Worm (Caenorhabditis elegans) whole organism, L2 larva: ENCODE data around the gene cpl-1.

Source experiments
- C34F6.9 ChIP-seq: fragments of 150-350 bp; optimal IDR thresholded peaks from 2 replicates; lab custom pipeline; 2014; ENCODE audit warnings: missing biosample characterization, missing genetic modification characterization
- F13H6.1 ChIP-seq: sonication (generic microtip); optimal IDR thresholded peaks from 2 replicates; lab custom pipeline; 2016; ENCODE audit warnings: missing genetic modification characterization, missing compliant biosample characterization
- R02D3.7 ChIP-seq: fragments of 150-350 bp; optimal IDR thresholded peaks from 2 replicates; lab custom pipeline; 2014; ENCODE audit warnings: missing biosample characterization, missing genetic modification characterization
- Y55F3AM.14 ChIP-seq: fragments of 200-800 bp; sonication (Bioruptor generic); optimal IDR thresholded peaks from 2 replicates; lab custom pipeline; 2018; ENCODE audit warnings: mild to moderate bottlenecking, missing genetic modification characterization, missing compliant biosample characterization
- ZK546.5 ChIP-seq: sonication (generic microtip); optimal IDR thresholded peaks from 2 replicates; lab custom pipeline; 2017; ENCODE audit warnings: missing biosample characterization, missing genetic modification characterization
- aly-2 ChIP-seq: fragments of 150-350 bp; optimal IDR thresholded peaks from 2 replicates; lab custom pipeline; 2014; ENCODE audit warnings: missing biosample characterization, missing genetic modification characterization
- ama-1 ChIP-seq: fragments of 150-350 bp; optimal IDR thresholded peaks from 2 replicates; lab custom pipeline; 2018; ENCODE audit warnings: inconsistent platforms
- blmp-1 ChIP-seq: sonication (generic microtip); optimal IDR thresholded peaks from 2 replicates; lab custom pipeline; 2017; ENCODE audit warnings: missing genetic modification characterization, mild to moderate bottlenecking, missing compliant biosample characterization, antibody characterized with exemption, moderate library complexity; ENCODE audit not compliant: insufficient read depth
- ceh-16 ChIP-seq: fragments of 150-350 bp; optimal IDR thresholded peaks from 2 replicates; lab custom pipeline; 2014; ENCODE audit warnings: missing biosample characterization, missing genetic modification characterization
- ceh-82 ChIP-seq: fragments of 150-350 bp; optimal IDR thresholded peaks from 2 replicates; lab custom pipeline; 2014; ENCODE audit warnings: missing biosample characterization, missing genetic modification characterization
- crh-2 ChIP-seq: sonication (generic microtip); optimal IDR thresholded peaks from 2 replicates; lab custom pipeline; 2017; ENCODE audit warnings: missing biosample characterization, missing genetic modification characterization
- dmd-4 ChIP-seq: sonication (generic microtip); optimal IDR thresholded peaks from 2 replicates; lab custom pipeline; 2017; ENCODE audit warnings: missing biosample characterization, missing genetic modification characterization
- egl-27 ChIP-seq: sonication (generic microtip); optimal IDR thresholded peaks from 3 replicates; lab custom pipeline; 2017; ENCODE audit warnings: missing biosample characterization, missing genetic modification reagents, missing genetic modification characterization
- elt-1 ChIP-seq: fragments of 150-350 bp; optimal IDR thresholded peaks from 2 replicates; lab custom pipeline; 2014; ENCODE audit warnings: missing biosample characterization, missing genetic modification characterization
- elt-3 ChIP-seq: sonication (generic microtip); optimal IDR thresholded peaks from 2 replicates; lab custom pipeline; 2017; ENCODE audit warnings: missing biosample characterization, missing genetic modification characterization
- fos-1 ChIP-seq: fragments of 150-350 bp; optimal IDR thresholded peaks from 2 replicates; lab custom pipeline; 2014; ENCODE audit warnings: missing biosample characterization, missing genetic modification characterization
- gmeb-1 ChIP-seq: fragments of 150-350 bp; optimal IDR thresholded peaks from 2 replicates; lab custom pipeline; 2014; ENCODE audit warnings: missing biosample characterization, missing genetic modification characterization
- lin-11 ChIP-seq: fragments of 150-350 bp; sonication (generic microtip); optimal IDR thresholded peaks from 2 replicates; lab custom pipeline; 2014; ENCODE audit warnings: missing biosample characterization, missing genetic modification characterization, inconsistent platforms, mixed read lengths
- lin-13 ChIP-seq: fragments of 150-350 bp; optimal IDR thresholded peaks from 2 replicates; lab custom pipeline; 2014; ENCODE audit warnings: missing biosample characterization, missing genetic modification reagents, missing genetic modification characterization
- lsy-2 ChIP-seq, 2 experiments: fragments of 150-350 bp in 1 of 2; sonication (generic microtip) in 1 of 2; optimal IDR thresholded peaks; 2 replicates each; lab custom pipeline; 2014 to 2017; ENCODE audit warnings: missing biosample characterization in 2 of 2, missing genetic modification characterization in 2 of 2
- mab-5 ChIP-seq: fragments of 150-350 bp; optimal IDR thresholded peaks from 2 replicates; lab custom pipeline; 2014; ENCODE audit warnings: missing biosample characterization, missing genetic modification characterization
- mdl-1 ChIP-seq, 2 experiments: fragments of 150-350 bp in 1 of 2; sonication (generic microtip) in 1 of 2; optimal IDR thresholded peaks; 2 replicates each; lab custom pipeline; 2017; ENCODE audit warnings: missing biosample characterization in 2 of 2, missing genetic modification characterization in 2 of 2
- nhr-10 ChIP-seq: sonication (generic microtip); optimal IDR thresholded peaks from 2 replicates; lab custom pipeline; 2017; ENCODE audit warnings: missing biosample characterization, missing genetic modification characterization
- nhr-129 ChIP-seq: fragments of 150-350 bp; optimal IDR thresholded peaks from 2 replicates; lab custom pipeline; 2014; ENCODE audit warnings: missing biosample characterization, missing genetic modification characterization
- nhr-21 ChIP-seq: fragments of 150-350 bp; optimal IDR thresholded peaks from 2 replicates; lab custom pipeline; 2014; ENCODE audit warnings: missing biosample characterization, missing genetic modification characterization
- nhr-237 ChIP-seq: fragments of 150-350 bp; optimal IDR thresholded peaks from 2 replicates; lab custom pipeline; 2014; ENCODE audit warnings: missing biosample characterization, missing genetic modification characterization
- nhr-25 ChIP-seq: fragments of 150-350 bp; sonication (generic microtip); optimal IDR thresholded peaks from 3 replicates; lab custom pipeline; 2014; ENCODE audit warnings: missing biosample characterization, missing genetic modification characterization
- nhr-6 ChIP-seq: fragments of 150-350 bp; optimal IDR thresholded peaks from 2 replicates; lab custom pipeline; 2014; ENCODE audit warnings: missing biosample characterization, missing genetic modification characterization
- nhr-77 ChIP-seq: fragments of 150-350 bp; optimal IDR thresholded peaks from 2 replicates; lab custom pipeline; 2014; ENCODE audit warnings: missing biosample characterization, missing genetic modification characterization
- peb-1 ChIP-seq: fragments of 150-350 bp; optimal IDR thresholded peaks from 2 replicates; lab custom pipeline; 2014; ENCODE audit warnings: missing biosample characterization, missing genetic modification characterization
- sem-4 ChIP-seq: fragments of 150-350 bp; optimal IDR thresholded peaks from 2 replicates; lab custom pipeline; 2014; ENCODE audit warnings: missing biosample characterization, missing genetic modification reagents, missing genetic modification characterization
- sma-3 ChIP-seq: sonication (generic microtip); optimal IDR thresholded peaks from 2 replicates; lab custom pipeline; 2016; ENCODE audit warnings: missing genetic modification reagents, missing genetic modification characterization, missing compliant biosample characterization
- sma-9 ChIP-seq, 2 experiments: fragments of 150-350 bp in 1 of 2; sonication (generic microtip) in 1 of 2; optimal IDR thresholded peaks; 2 replicates each; lab custom pipeline; 2014 to 2016; ENCODE audit warnings: missing genetic modification characterization in 2 of 2, mild to moderate bottlenecking in 1 of 2, missing biosample characterization in 1 of 2, missing compliant biosample characterization in 1 of 2, missing genetic modification reagents in 1 of 2, moderate library complexity in 1 of 2
- unc-55 ChIP-seq: fragments of 150-350 bp; sonication (generic microtip); optimal IDR thresholded peaks from 3 replicates; lab custom pipeline; 2014; ENCODE audit warnings: missing biosample characterization, missing genetic modification reagents, missing genetic modification characterization
- unc-62 ChIP-seq: fragments of 150-350 bp; optimal IDR thresholded peaks from 2 replicates; lab custom pipeline; 2014; ENCODE audit warnings: missing biosample characterization, missing genetic modification reagents, missing genetic modification characterization
- zag-1 ChIP-seq: fragments of 150-350 bp; optimal IDR thresholded peaks from 2 replicates; lab custom pipeline; 2014; ENCODE audit warnings: missing biosample characterization, missing genetic modification characterization
- ztf-1 ChIP-seq: fragments of 200-800 bp; sonication (Bioruptor generic); conservative IDR thresholded peaks from 2 replicates; pipeline ENCODE4 v1.3.6; 2022; ENCODE audit warnings: missing genetic modification characterization, missing compliant biosample characterization
- ztf-11 ChIP-seq: sonication (generic microtip); optimal IDR thresholded peaks from 2 replicates; lab custom pipeline; 2017; ENCODE audit warnings: missing biosample characterization, missing genetic modification characterization
- ztf-4 ChIP-seq: fragments of 150-350 bp; optimal IDR thresholded peaks from 2 replicates; lab custom pipeline; 2014; ENCODE audit warnings: missing biosample characterization, missing genetic modification characterization

cpl-1 gene

DNA sequence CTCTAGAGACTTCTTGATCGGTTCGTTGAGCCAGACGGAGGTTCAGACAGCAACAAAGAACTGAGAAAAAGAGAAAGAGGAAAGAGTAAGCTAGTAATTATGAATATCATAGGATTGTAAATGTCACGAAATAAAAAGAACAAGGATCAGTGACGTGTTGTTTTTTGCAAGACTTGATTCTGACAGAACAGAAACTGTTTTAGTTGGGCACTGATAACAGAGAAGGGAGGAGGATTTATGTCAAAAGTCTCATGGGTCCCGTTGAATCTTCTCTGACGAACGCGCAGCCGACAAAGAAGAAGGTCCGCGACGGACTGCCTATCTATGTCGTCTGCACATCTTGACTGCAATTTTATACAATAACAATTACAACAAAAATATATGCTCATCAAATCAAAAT, 5.5 kb upstream of the cpl-1 start, which contains the start of gene T03E6.9:
TSS of gene T03E6.9 (minus strand) at position 101 of the 400 bp plus-strand sequence.
- no peak for TF ChIP-seq blmp-1 (tag; lab: Kevin White, UChicago)
- no peak for TF ChIP-seq sma-3 (GFP tag; lab: Kevin White, UChicago)
- no peak for TF ChIP-seq lin-13 (GFP tag; lab: Kevin White, UChicago)
- no peak for TF ChIP-seq sem-4 (tag; lab: Kevin White, UChicago)
- TF ChIP-seq zag-1, result no peak
- no peak for TF ChIP-seq lin-11 (tag; lab: Kevin White, UChicago)
- TF ChIP-seq ztf-11 (tag; lab: Kevin White, UChicago), result no peak
- TF ChIP-seq ZK546.5, result no peak
- TF ChIP-seq elt-1 (tag; lab: Kevin White, UChicago), result no peak
- TF ChIP-seq nhr-25 (tag; lab: Kevin White, UChicago), result no peak
- no peak for TF ChIP-seq nhr-6 (tag; lab: Kevin White, UChicago)
- no peak for TF ChIP-seq sma-9 (GFP tag; optimal IDR thresholded peaks at IDR 0.05; lab: Kevin White, UChicago)
- TF ChIP-seq sma-9 (tag; optimal IDR thresholded peaks at IDR 0.05; lab: Kevin White, UChicago), result no peak
- no peak for TF ChIP-seq gmeb-1 (tag; lab: Kevin White, UChicago)
- no peak for TF ChIP-seq peb-1 (tag; lab: Kevin White, UChicago)
- no peak for TF ChIP-seq unc-55 (GFP tag; lab: Kevin White, UChicago)
- TF ChIP-seq nhr-237 (tag; lab: Kevin White, UChicago), result no peak

DNA sequence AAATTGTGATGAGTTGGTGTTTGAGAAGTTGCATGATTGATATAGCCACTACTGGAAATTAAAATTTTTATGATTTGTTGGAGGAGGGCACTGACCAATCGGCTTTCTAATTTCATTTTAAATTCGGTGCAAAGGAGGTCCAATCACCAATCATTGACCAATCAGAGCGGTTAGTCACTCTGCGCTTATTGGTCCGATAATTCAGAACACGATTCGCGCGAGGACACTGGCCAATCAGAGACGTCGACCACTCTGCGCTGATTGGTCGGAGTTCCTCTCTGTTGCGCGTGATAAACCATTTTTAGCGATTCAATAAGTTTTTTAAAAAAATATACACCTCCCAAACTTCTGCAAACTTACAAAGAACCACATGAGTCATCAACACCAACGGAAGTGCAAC, 4.7 kb upstream of the cpl-1 start:
- no peak for TF ChIP-seq mab-5 (tag; lab: Kevin White, UChicago)
- TF ChIP-seq F13H6.1 (tag; lab: Kevin White, UChicago), result no peak
- no peak for TF ChIP-seq sma-9 (GFP tag; optimal IDR thresholded peaks at IDR 0.05; lab: Kevin White, UChicago)
- TF ChIP-seq sma-9 (tag; optimal IDR thresholded peaks at IDR 0.05; lab: Kevin White, UChicago), result no peak
- no peak for TF ChIP-seq nhr-21 (tag; lab: Kevin White, UChicago)
- TF ChIP-seq ceh-16 (tag; lab: Kevin White, UChicago), result no peak
- no peak for TF ChIP-seq lin-11 (tag; lab: Kevin White, UChicago)
- TF ChIP-seq C34F6.9 (tag; lab: Kevin White, UChicago), result no peak
- TF ChIP-seq sma-3 (GFP tag; lab: Kevin White, UChicago), result no peak
- no peak for TF ChIP-seq fos-1 (tag; lab: Kevin White, UChicago)
- no peak for TF ChIP-seq unc-55 (GFP tag; lab: Kevin White, UChicago)

DNA sequence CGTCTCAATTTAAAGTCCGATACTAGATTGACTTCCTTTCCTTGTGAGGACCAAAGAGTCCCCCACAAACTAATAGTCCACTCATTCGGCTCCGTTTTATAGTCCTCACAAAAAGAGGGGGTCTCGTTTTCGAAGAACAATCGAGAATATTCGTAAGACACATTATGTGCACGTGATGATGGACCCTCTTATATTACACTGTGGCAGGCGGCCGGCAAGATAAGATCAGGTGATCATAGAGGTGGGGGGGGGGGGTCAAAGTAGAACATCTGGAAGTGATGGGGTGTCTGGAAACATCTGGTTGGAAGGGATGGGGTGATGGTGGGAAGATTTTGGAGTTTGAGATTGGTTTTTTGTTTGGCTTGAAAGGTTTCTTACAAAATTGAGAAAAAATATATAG, 3.3 kb upstream of the cpl-1 start:
- no peak for TF ChIP-seq ZK546.5
- TF ChIP-seq nhr-129 (tag; lab: Kevin White, UChicago), result peak; percentile 21
- peak; percentile 29 for TF ChIP-seq ama-1 (lab: Kevin White, UChicago)
- TF ChIP-seq lsy-2 (tag; optimal IDR thresholded peaks at IDR 0.05; lab: Kevin White, UChicago), result peak in 1 of 2 experiments; percentile 18
- TF ChIP-seq, all 48 proteins: peak for 3

DNA sequence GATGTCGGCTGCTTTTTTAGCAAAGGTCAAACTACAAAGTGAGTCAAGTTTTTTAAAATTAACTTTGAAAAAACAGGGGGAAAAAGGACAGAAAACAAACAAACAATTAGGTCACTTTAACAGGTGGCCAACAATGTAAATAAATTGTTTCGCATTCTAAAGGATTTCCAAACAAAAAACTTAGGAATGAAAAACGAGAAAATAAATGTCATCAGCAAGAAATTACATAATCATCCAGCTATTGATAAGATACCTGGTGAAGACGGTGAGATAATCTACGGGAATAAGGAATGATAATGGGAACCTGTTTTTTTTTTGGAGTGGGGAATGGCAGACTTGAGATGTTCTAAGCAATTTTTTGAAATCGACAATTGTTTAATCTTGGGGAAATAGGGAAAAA, 956 bp upstream of the cpl-1 start:
- TF ChIP-seq crh-2 (tag; lab: Kevin White, UChicago) (no peak), nhr-129 (tag; lab: Kevin White, UChicago) (no peak), R02D3.7 (no peak), nhr-77 (tag; lab: Kevin White, UChicago) (no peak)

DNA sequence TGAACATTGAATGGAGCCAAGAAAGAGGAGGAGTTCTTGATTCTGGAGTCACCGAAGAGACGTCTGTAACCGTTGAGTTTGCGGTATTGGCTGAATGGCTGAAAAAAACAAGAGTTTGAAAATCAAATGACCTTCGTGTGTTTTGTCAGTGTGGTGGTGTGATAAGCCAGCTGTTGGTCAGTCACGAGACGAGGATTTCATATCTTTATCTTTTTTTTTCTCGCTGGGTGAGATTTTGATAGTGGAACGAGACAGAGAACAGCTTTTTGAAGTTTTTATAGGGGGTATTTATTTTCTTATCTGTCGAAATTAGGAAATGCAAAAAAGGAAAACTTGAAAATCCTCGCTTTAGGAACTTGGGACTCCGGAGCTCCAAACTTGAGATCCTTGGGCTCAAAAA, 632 bp downstream of the cpl-1 start:
- TF ChIP-seq blmp-1 (tag; lab: Kevin White, UChicago) (no peak), elt-3 (no peak), C34F6.9 (tag; lab: Kevin White, UChicago) (peak; percentile 11), sma-9 (GFP tag; optimal IDR thresholded peaks at IDR 0.05; lab: Kevin White, UChicago) (peak; percentile 14), sma-9 (tag; optimal IDR thresholded peaks at IDR 0.05; lab: Kevin White, UChicago) (no peak), unc-62 (GFP tag; lab: Kevin White, UChicago) (no peak), fos-1 (tag; lab: Kevin White, UChicago) (no peak), dmd-4 (tag; lab: Kevin White, UChicago) (no peak), egl-27 (tag; lab: Kevin White, UChicago) (no peak), F13H6.1 (tag; lab: Kevin White, UChicago) (no peak), Y55F3AM.14 (GFP tag; lab: Kevin White, UChicago) (no peak), ceh-82 (no peak), aly-2 (no peak), nhr-77 (tag; lab: Kevin White, UChicago) (no peak), sma-3 (GFP tag; lab: Kevin White, UChicago) (no peak), ztf-1 (GFP tag; lab: Robert Waterston, UW) (no peak), unc-55 (GFP tag; lab: Kevin White, UChicago) (no peak), nhr-129 (tag; lab: Kevin White, UChicago) (peak; percentile 50), nhr-25 (tag; lab: Kevin White, UChicago) (no peak), ztf-4 (tag; lab: Kevin White, UChicago) (peak; percentile 7), nhr-10 (tag; lab: Kevin White, UChicago) (no peak), ZK546.5 (no peak), gmeb-1 (tag; lab: Kevin White, UChicago) (no peak), mdl-1 (tag; optimal IDR thresholded peaks at IDR 0.05; lab: Kevin White, UChicago) (no peak)
